Worm (Caenorhabditis elegans) whole organism, L1 larva: ENCODE results near the gene henn-1.

Experiments used
- ceh-88 ChIP-seq: fragments of 200-800 bp; sonication (Bioruptor generic); IDR thresholded peaks from 2 replicates; pipeline ENCODE4 v1.3.6; 2022; ENCODE audit warnings: missing genetic modification characterization, missing compliant biosample characterization
- fos-1 ChIP-seq: fragments of 150-350 bp; optimal IDR thresholded peaks from 2 replicates; lab custom pipeline; 2014; ENCODE audit warnings: missing biosample characterization, missing genetic modification characterization
- hlh-17 ChIP-seq: fragments of 200-800 bp; sonication (Bioruptor generic); optimal IDR thresholded peaks from 2 replicates; lab custom pipeline; 2018; ENCODE audit warnings: missing genetic modification characterization, mild to moderate bottlenecking, missing compliant biosample characterization, moderate library complexity, borderline replicate concordance
- lin-15B ChIP-seq: fragments of 150-350 bp; sonication (generic microtip); optimal IDR thresholded peaks from 3 replicates; lab custom pipeline; 2014; ENCODE audit warnings: missing biosample characterization, missing genetic modification characterization
- mep-1 ChIP-seq: fragments of 150-350 bp; optimal IDR thresholded peaks from 2 replicates; lab custom pipeline; 2014; ENCODE audit warnings: missing biosample characterization, missing genetic modification characterization
- nhr-11 ChIP-seq: fragments of 150-350 bp; optimal IDR thresholded peaks from 2 replicates; lab custom pipeline; 2014; ENCODE audit warnings: missing biosample characterization, missing genetic modification characterization
- nhr-12 ChIP-seq: sonication (generic microtip); optimal IDR thresholded peaks from 2 replicates; lab custom pipeline; 2017; ENCODE audit warnings: missing biosample characterization, missing genetic modification characterization
- nhr-19 ChIP-seq: fragments of 200-800 bp; sonication (Bioruptor generic); conservative IDR thresholded peaks from 2 replicates; pipeline ENCODE4 v1.3.6; 2022; ENCODE audit warnings: missing genetic modification characterization, missing compliant biosample characterization
- snpc-4 ChIP-seq: fragments of 150-350 bp; optimal IDR thresholded peaks from 2 replicates; lab custom pipeline; 2014; ENCODE audit warnings: missing biosample characterization, missing genetic modification characterization
- tbx-2 ChIP-seq: sonication (generic microtip); optimal IDR thresholded peaks from 2 replicates; lab custom pipeline; 2016; ENCODE audit warnings: missing genetic modification characterization, missing compliant biosample characterization
- unc-130 ChIP-seq: fragments of 150-350 bp; optimal IDR thresholded peaks from 2 replicates; lab custom pipeline; 2017; ENCODE audit warnings: missing biosample characterization, missing genetic modification characterization, inconsistent platforms
- unc-62 ChIP-seq: fragments of 150-350 bp; optimal IDR thresholded peaks from 2 replicates; lab custom pipeline; 2014; ENCODE audit warnings: missing biosample characterization, missing genetic modification reagents, missing genetic modification characterization
- xbp-1 ChIP-seq: sonication (generic microtip); optimal IDR thresholded peaks from 2 replicates; lab custom pipeline; 2016; ENCODE audit warnings: missing genetic modification characterization, missing compliant biosample characterization
- zag-1 ChIP-seq: fragments of 150-350 bp; optimal IDR thresholded peaks from 2 replicates; lab custom pipeline; 2014; ENCODE audit warnings: missing biosample characterization, missing genetic modification characterization

- no peak for TF ChIP-seq unc-62 (GFP tag; lab: Kevin White, UChicago)
- no peak for TF ChIP-seq mep-1 (tag; lab: Kevin White, UChicago)
- TF ChIP-seq snpc-4 (tag; lab: Kevin White, UChicago): no peak
- TF ChIP-seq zag-1: no peak
- TF ChIP-seq unc-130 (tag; lab: Kevin White, UChicago): no peak
- TF ChIP-seq nhr-11: no peak
- TF ChIP-seq hlh-17 (GFP tag; lab: Kevin White, UChicago): no peak
- no peak for TF ChIP-seq tbx-2 (tag; lab: Kevin White, UChicago)
- TF ChIP-seq nhr-19 (GFP tag; lab: Robert Waterston, UW): no peak
- TF ChIP-seq nhr-12 (tag; lab: Kevin White, UChicago): no peak
- no peak for TF ChIP-seq lin-15B (tag; lab: Kevin White, UChicago)
- TF ChIP-seq fos-1: no peak
- TF ChIP-seq ceh-88 (GFP tag; lab: Robert Waterston, UW): no peak
- TF ChIP-seq xbp-1: no peak
Observed at ce11 chrIII:8237827-8238226, 5.4 kb downstream of the henn-1 start, which contains the start of gene tsp-2.
